Worm (Caenorhabditis elegans) whole organism, young adult: ENCODE data around the gene twk-42.

Experiments used
- B0261.1 ChIP-seq: sonication (generic microtip); optimal IDR thresholded peaks from 2 replicates; lab custom pipeline; 2016; ENCODE audit warnings: mild to moderate bottlenecking, missing genetic modification characterization, moderate library complexity, missing compliant biosample characterization
- F10E7.11 ChIP-seq: sonication (generic microtip); optimal IDR thresholded peaks from 2 replicates; lab custom pipeline; 2017; ENCODE audit warnings: mild to moderate bottlenecking, missing genetic modification characterization, moderate library complexity, missing compliant biosample characterization
- F33H1.4 ChIP-seq: fragments of 200-800 bp; sonication (Bioruptor generic); IDR thresholded peaks from 2 replicates; pipeline ENCODE4 v1.3.6; 2022; ENCODE audit warnings: missing genetic modification reagents, missing genetic modification characterization, missing compliant biosample characterization
- F37B4.10 ChIP-seq: fragments of 200-800 bp; sonication (Bioruptor generic); IDR thresholded peaks from 2 replicates; pipeline ENCODE4 v1.3.6; 2022; ENCODE audit warnings: missing genetic modification characterization, missing compliant biosample characterization
- T07F8.4 ChIP-seq: sonication (generic microtip); optimal IDR thresholded peaks from 2 replicates; lab custom pipeline; 2016; ENCODE audit warnings: mild to moderate bottlenecking, missing genetic modification characterization, moderate library complexity, missing compliant biosample characterization
- Y53F4B.3 ChIP-seq: fragments of 200-800 bp; sonication (Bioruptor generic); IDR thresholded peaks from 2 replicates; pipeline ENCODE4 v1.3.6; 2022; ENCODE audit warnings: missing genetic modification reagents, missing genetic modification characterization, missing compliant biosample characterization
- Y53G8AR.9 ChIP-seq: fragments of 200-800 bp; sonication (Bioruptor generic); conservative IDR thresholded peaks from 2 replicates; pipeline ENCODE4 v1.3.6; 2022; ENCODE audit warnings: missing genetic modification reagents, missing genetic modification characterization, missing compliant biosample characterization
- Y79H2A.3 ChIP-seq: fragments of 200-800 bp; sonication (Bioruptor generic); conservative IDR thresholded peaks from 2 replicates; pipeline ENCODE4 v1.3.6; 2022; ENCODE audit warnings: missing genetic modification reagents, missing genetic modification characterization, missing compliant biosample characterization
- Y95B8A.8 ChIP-seq: fragments of 200-800 bp; sonication (Bioruptor generic); IDR thresholded peaks from 2 replicates; pipeline ENCODE4 v1.3.6; 2022; ENCODE audit warnings: missing genetic modification reagents, missing genetic modification characterization, missing compliant biosample characterization
- ama-1 ChIP-seq, 3 experiments: fragments of 150-350 bp in 1 of 3; sonication (generic microtip) in 2 of 3; optimal IDR thresholded peaks; 2 replicates each; lab custom pipeline; 2014 to 2018; ENCODE audit warnings: missing biosample characterization in 2 of 3, missing genetic modification characterization in 2 of 3, missing genetic modification reagents in 2 of 3
- atf-7 ChIP-seq: sonication (generic microtip); optimal IDR thresholded peaks from 2 replicates; lab custom pipeline; 2017; ENCODE audit warnings: mild to moderate bottlenecking, missing genetic modification characterization, missing compliant biosample characterization
- cebp-2 ChIP-seq: fragments of 200-800 bp; sonication (Bioruptor generic); IDR thresholded peaks from 2 replicates; pipeline ENCODE4 v1.3.6; 2022; ENCODE audit warnings: missing genetic modification characterization, missing compliant biosample characterization
- ceh-40 ChIP-seq: fragments of 200-800 bp; sonication (Bioruptor generic); IDR thresholded peaks from 2 replicates; pipeline ENCODE4 v1.3.6; 2022; ENCODE audit warnings: missing genetic modification characterization, missing compliant biosample characterization
- ceh-58 ChIP-seq: fragments of 200-800 bp; sonication (Bioruptor generic); IDR thresholded peaks from 2 replicates; pipeline ENCODE4 v1.3.6; 2022; ENCODE audit warnings: missing genetic modification characterization, missing compliant biosample characterization
- dpff-1 ChIP-seq: sonication (generic microtip); optimal IDR thresholded peaks from 2 replicates; lab custom pipeline; 2017; ENCODE audit warnings: mild to moderate bottlenecking, missing genetic modification characterization, missing compliant biosample characterization
- dpl-1 ChIP-seq: fragments of 150-350 bp; optimal IDR thresholded peaks from 2 replicates; lab custom pipeline; 2014; ENCODE audit warnings: missing biosample characterization, missing genetic modification reagents, missing genetic modification characterization
- hlh-12 ChIP-seq: sonication (generic microtip); optimal IDR thresholded peaks from 2 replicates; lab custom pipeline; 2016; ENCODE audit warnings: missing genetic modification characterization, missing compliant biosample characterization
- hlh-26 ChIP-seq: fragments of 200-800 bp; sonication (Bioruptor generic); conservative IDR thresholded peaks from 2 replicates; pipeline ENCODE4 v1.3.6; 2022; ENCODE audit warnings: missing genetic modification reagents, missing genetic modification characterization, missing compliant biosample characterization
- hmg-1.2 ChIP-seq: fragments of 200-800 bp; sonication (Bioruptor generic); IDR thresholded peaks from 2 replicates; pipeline ENCODE4 v1.3.6; 2022; ENCODE audit warnings: missing genetic modification reagents, missing genetic modification characterization, missing compliant biosample characterization
- hrde-1 ChIP-seq: sonication (generic microtip); optimal IDR thresholded peaks from 2 replicates; lab custom pipeline; 2016; ENCODE audit warnings: missing genetic modification characterization, mild to moderate bottlenecking, missing compliant biosample characterization, moderate library complexity, missing genotype, missing genetic modification reagents, borderline replicate concordance
- lin-40 ChIP-seq: sonication (generic microtip); optimal IDR thresholded peaks from 2 replicates; lab custom pipeline; 2016; ENCODE audit warnings: missing genetic modification characterization, mild to moderate bottlenecking, missing compliant biosample characterization, missing genotype, missing genetic modification reagents
- madf-8 ChIP-seq: fragments of 200-800 bp; sonication (Bioruptor generic); conservative IDR thresholded peaks from 2 replicates; pipeline ENCODE4 v1.3.6; 2022; ENCODE audit warnings: missing genetic modification reagents, missing genetic modification characterization, missing compliant biosample characterization
- mes-4 ChIP-seq: sonication (generic microtip); optimal IDR thresholded peaks from 2 replicates; lab custom pipeline; 2016; ENCODE audit warnings: missing genotype, missing genetic modification characterization, missing compliant biosample characterization
- nfyb-1 ChIP-seq: fragments of 200-800 bp; sonication (Bioruptor generic); IDR thresholded peaks from 2 replicates; pipeline ENCODE4 v1.3.6; 2022; ENCODE audit warnings: missing genetic modification reagents, missing genetic modification characterization, missing compliant biosample characterization
- nhr-27 ChIP-seq: fragments of 200-800 bp; sonication (Bioruptor generic); optimal IDR thresholded peaks from 2 replicates; lab custom pipeline; 2018; ENCODE audit warnings: mild to moderate bottlenecking, missing genetic modification characterization, moderate library complexity, missing compliant biosample characterization
- nhr-90 ChIP-seq: sonication (generic microtip); optimal IDR thresholded peaks from 2 replicates; lab custom pipeline; 2016; ENCODE audit warnings: missing genotype, mild to moderate bottlenecking, missing genetic modification characterization, missing compliant biosample characterization
- rec-8 ChIP-seq, 2 experiments: sonication (generic microtip); optimal IDR thresholded peaks; 2 replicates each; lab custom pipeline; 2016; ENCODE audit warnings: mild to moderate bottlenecking in 2 of 2, missing genetic modification characterization in 2 of 2, missing genetic modification reagents in 2 of 2, missing genotype in 2 of 2, missing biosample characterization in 1 of 2, missing compliant biosample characterization in 1 of 2, moderate library complexity in 1 of 2
- rpc-1 ChIP-seq, 2 experiments: fragments of 150-350 bp in 1 of 2; sonication (generic microtip) in 1 of 2; optimal IDR thresholded peaks; 2 replicates each; lab custom pipeline; 2014 to 2018; ENCODE audit warnings: missing biosample characterization in 1 of 2, missing genetic modification characterization in 1 of 2, missing genetic modification reagents in 1 of 2, missing genotype in 1 of 2
- snpc-1.1 ChIP-seq: sonication (generic microtip); optimal IDR thresholded peaks from 2 replicates; lab custom pipeline; 2017; ENCODE audit warnings: missing genetic modification characterization, mild to moderate bottlenecking, missing compliant biosample characterization, antibody characterized with exemption, moderate library complexity, missing genotype, missing genetic modification reagents; ENCODE audit not compliant: insufficient read depth
- snpc-4 ChIP-seq, 5 experiments: fragments of 150-350 bp in 1 of 5; sonication (generic microtip) in 4 of 5; optimal IDR thresholded peaks; 2 replicates each; lab custom pipeline; 2014 to 2018; ENCODE audit warnings: missing genetic modification characterization in 5 of 5, missing biosample characterization in 3 of 5, antibody characterized with exemption in 2 of 5, mild to moderate bottlenecking in 2 of 5, missing compliant biosample characterization in 2 of 5, missing genotype in 2 of 5, moderate library complexity in 2 of 5, missing genetic modification reagents in 1 of 5
- tbx-9 ChIP-seq: sonication (generic microtip); optimal IDR thresholded peaks from 2 replicates; lab custom pipeline; 2016; ENCODE audit warnings: borderline replicate concordance, missing genetic modification characterization, inconsistent platforms, missing compliant biosample characterization
- tlf-1 ChIP-seq: fragments of 200-800 bp; sonication (Bioruptor generic); optimal IDR thresholded peaks from 2 replicates; lab custom pipeline; 2018; ENCODE audit warnings: mild to moderate bottlenecking, missing genetic modification characterization, missing compliant biosample characterization
- unc-62 ChIP-seq: fragments of 150-350 bp; optimal IDR thresholded peaks from 2 replicates; lab custom pipeline; 2014; ENCODE audit warnings: missing biosample characterization, missing genetic modification reagents, missing genetic modification characterization
- ztf-28 ChIP-seq: fragments of 200-800 bp; sonication (Bioruptor generic); IDR thresholded peaks from 2 replicates; pipeline ENCODE4 v1.3.6; 2022; ENCODE audit warnings: missing genetic modification reagents, missing genetic modification characterization, missing compliant biosample characterization

twk-42 gene

DNA sequence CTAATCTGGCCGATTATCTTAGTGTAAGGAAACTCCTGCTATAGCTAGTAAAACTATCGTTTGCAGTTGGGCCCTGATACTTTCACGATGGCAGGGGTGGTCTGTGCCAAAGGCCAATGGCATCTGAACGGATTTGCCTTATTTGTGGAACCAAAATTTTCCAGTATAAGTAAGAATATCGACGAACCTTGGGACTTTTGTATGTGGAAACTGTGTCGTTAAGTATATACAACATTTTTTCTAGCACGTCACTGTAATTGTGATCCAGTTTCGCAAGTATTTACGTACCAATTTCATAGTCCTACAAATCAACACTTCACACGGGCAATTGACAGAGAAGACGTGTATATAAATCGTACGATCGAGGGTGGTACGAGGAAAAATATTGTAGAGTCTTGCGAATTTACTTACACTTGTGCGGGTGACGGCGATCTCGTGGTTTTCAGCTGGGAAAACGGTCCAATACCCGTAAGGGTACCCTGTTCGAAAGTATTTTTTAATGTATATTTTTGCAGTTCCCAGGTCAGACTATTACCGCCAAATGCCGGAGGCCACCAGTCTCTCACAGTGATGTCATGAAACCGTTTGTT lies 26.1 kb downstream of the twk-42 start:
- no peak for TF ChIP-seq madf-8 (GFP tag; lab: Robert Waterston, UW)
- TF ChIP-seq hlh-12 (tag; lab: Kevin White, UChicago) = no peak
- no peak for TF ChIP-seq ceh-40
- no peak for TF ChIP-seq ceh-58 (GFP tag; lab: Robert Waterston, UW)
- TF ChIP-seq tbx-9 (tag; lab: Kevin White, UChicago) = no peak
- TF ChIP-seq lin-40 (tag; lab: Kevin White, UChicago) = no peak
- no peak for TF ChIP-seq tlf-1 (GFP tag; lab: Kevin White, UChicago)
- TF ChIP-seq Y95B8A.8 (GFP tag; lab: Robert Waterston, UW) = no peak
- no peak for TF ChIP-seq rpc-1 (optimal IDR thresholded peaks at IDR 0.05; lab: Kevin White, UChicago)
- no peak for TF ChIP-seq rpc-1 (tag; optimal IDR thresholded peaks at IDR 0.05; lab: Kevin White, UChicago)
- no peak for TF ChIP-seq nfyb-1 (GFP tag; lab: Robert Waterston, UW)
- no peak for TF ChIP-seq nhr-90 (tag; lab: Kevin White, UChicago)
- TF ChIP-seq hmg-1.2 = no peak
- TF ChIP-seq, all 124 proteins: peak for 0

DNA sequence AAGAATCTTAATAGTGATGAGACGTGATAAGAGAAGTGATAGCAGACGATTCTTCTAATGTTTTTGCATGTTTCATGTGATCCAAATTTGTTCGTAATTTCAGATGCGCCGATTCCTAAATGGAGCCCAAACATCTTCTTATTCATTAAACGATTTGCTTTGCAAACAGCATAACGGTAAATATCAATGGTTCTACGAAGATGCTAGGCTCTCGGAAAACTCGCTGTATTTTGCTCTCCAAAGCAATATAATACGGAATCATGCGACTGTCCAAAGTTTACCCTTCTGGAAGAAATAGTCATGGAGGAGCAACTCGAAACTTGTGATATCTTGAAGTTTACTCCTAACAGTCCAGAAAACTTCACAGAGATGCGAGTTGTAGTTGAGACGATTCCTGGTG lies 26.6 kb downstream of the twk-42 start, which contains the start of gene W06D12.6:
Gene W06D12.6, plus strand, starts transcription at position 301 of the 400 bp plus-strand sequence.
- no peak for TF ChIP-seq snpc-4 (GFP tag; optimal IDR thresholded peaks at IDR 0.05; lab: Kevin White, UChicago)
- TF ChIP-seq snpc-4 (tag; optimal IDR thresholded peaks at IDR 0.05; lab: Kevin White, UChicago) = no peak
- no peak for TF ChIP-seq T07F8.4 (tag; lab: Kevin White, UChicago)
- no peak for TF ChIP-seq Y79H2A.3
- TF ChIP-seq mes-4 = no peak
- no peak for TF ChIP-seq hlh-26 (GFP tag; lab: Robert Waterston, UW)
- no peak for TF ChIP-seq nhr-27 (tag; lab: Kevin White, UChicago)
- TF ChIP-seq atf-7 (tag; lab: Kevin White, UChicago) = no peak
- TF ChIP-seq cebp-2 (GFP tag; lab: Robert Waterston, UW) = no peak

DNA sequence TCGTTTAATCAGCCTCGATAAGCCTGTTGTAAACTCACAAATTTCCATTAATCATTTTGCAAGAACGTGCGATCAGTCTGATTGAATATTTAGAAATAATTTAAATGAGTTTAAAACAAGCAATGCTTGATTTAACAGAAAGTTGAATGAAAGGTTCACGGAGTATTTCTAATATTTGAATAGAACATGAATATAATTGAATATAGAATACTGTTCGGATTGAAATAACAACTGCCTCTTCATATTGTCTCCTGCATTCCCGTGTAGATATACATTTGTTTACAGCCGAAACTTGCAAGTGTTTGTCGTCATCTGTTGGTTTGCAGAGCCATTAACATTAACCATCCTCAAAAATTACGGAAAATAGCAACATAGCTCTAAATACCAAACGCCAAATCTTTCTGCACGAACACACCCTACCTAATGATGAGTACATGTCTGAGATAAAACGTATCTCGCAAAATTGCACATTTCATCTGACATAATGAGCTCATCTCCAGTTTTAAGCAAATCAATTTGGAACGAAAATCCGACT lies 31.6 kb downstream of the twk-42 start, which contains the start of the genes Y26G10.5 and srh-32:
Gene Y26G10.5, minus strand, starts transcription at position 101 of the 535 bp plus-strand sequence.
Gene srh-32, plus strand, starts transcription at position 485 of the 535 bp plus-strand sequence.
- no peak for TF ChIP-seq F10E7.11 (tag; lab: Kevin White, UChicago)
- TF ChIP-seq unc-62 (GFP tag; lab: Kevin White, UChicago) = no peak
- TF ChIP-seq nfyb-1 (GFP tag; lab: Robert Waterston, UW) = no peak
- TF ChIP-seq dpff-1 (tag; lab: Kevin White, UChicago) = no peak
- no peak for TF ChIP-seq ztf-28
- TF ChIP-seq B0261.1 (tag; lab: Kevin White, UChicago) = no peak
- no peak for TF ChIP-seq hlh-26 (GFP tag; lab: Robert Waterston, UW)
- TF ChIP-seq dpl-1 = no peak
- TF ChIP-seq Y53G8AR.9 (GFP tag; lab: Robert Waterston, UW) = no peak
- TF ChIP-seq snpc-1.1 (tag; lab: Kevin White, UChicago) = no peak
- TF ChIP-seq rec-8 (tag; optimal IDR thresholded peaks at IDR 0.05; lab: Kevin White, UChicago) = no peak
- TF ChIP-seq F33H1.4 (GFP tag; lab: Robert Waterston, UW) = no peak
- TF ChIP-seq ama-1 (optimal IDR thresholded peaks at IDR 0.05; lab: Kevin White, UChicago) = no peak
- TF ChIP-seq ama-1 (GFP tag; optimal IDR thresholded peaks at IDR 0.05; lab: Kevin White, UChicago) = no peak
- TF ChIP-seq hrde-1 (tag; lab: Kevin White, UChicago) = no peak
- no peak for TF ChIP-seq Y53F4B.3 (GFP tag; lab: Robert Waterston, UW)
- no peak for TF ChIP-seq F37B4.10 (GFP tag; lab: Robert Waterston, UW)
